Worm (Caenorhabditis elegans) whole organism, L4 larva: Measurements from ENCODE around the gene Y65A5A.2.
"Not testable (repeated sequence)": the region's sequence is repeated elsewhere in the genome, so short reads cannot be mapped to it uniquely, and the experiment has no call there.

Source experiments
- F10B5.3 ChIP-seq: sonication (generic microtip); optimal IDR thresholded peaks from 2 replicates; lab custom pipeline; 2016; ENCODE audit warnings: mild to moderate bottlenecking, missing genetic modification characterization, missing compliant biosample characterization
- F44E2.7 ChIP-seq: fragments of 200-800 bp; sonication (Bioruptor generic); IDR thresholded peaks from 2 replicates; pipeline ENCODE4 v2.1.2; 2022; ENCODE audit warnings: missing genetic modification characterization, missing compliant biosample characterization
- T20F7.1 ChIP-seq: fragments of 200-800 bp; sonication (Bioruptor generic); optimal IDR thresholded peaks from 2 replicates; lab custom pipeline; 2018; ENCODE audit warnings: mild to moderate bottlenecking, missing genetic modification characterization, missing compliant biosample characterization
- Y48G9A.11 ChIP-seq: fragments of 200-800 bp; sonication (Bioruptor generic); IDR thresholded peaks from 2 replicates; pipeline ENCODE4 v1.3.6; 2022; ENCODE audit warnings: missing genetic modification reagents, missing genetic modification characterization, missing compliant biosample characterization
- Y5F2A.4 ChIP-seq: fragments of 200-800 bp; sonication (Bioruptor generic); optimal IDR thresholded peaks from 2 replicates; lab custom pipeline; 2018; ENCODE audit warnings: mild to moderate bottlenecking, missing genetic modification characterization, missing compliant biosample characterization
- Y75B8A.6 ChIP-seq: fragments of 200-800 bp; sonication (Bioruptor generic); IDR thresholded peaks from 2 replicates; pipeline ENCODE4 v1.3.6; 2022; ENCODE audit warnings: missing genetic modification reagents, missing genetic modification characterization, missing compliant biosample characterization
- aha-1 ChIP-seq: fragments of 150-350 bp; peaks from one replicate; lab custom pipeline; 2014; ENCODE audit warnings: missing biosample characterization, missing genetic modification characterization
- ceh-20 ChIP-seq: fragments of 200-800 bp; sonication (Bioruptor generic); IDR thresholded peaks from 2 replicates; pipeline ENCODE4 v1.3.6; 2022; ENCODE audit warnings: missing genetic modification reagents, missing genetic modification characterization, missing compliant biosample characterization
- ceh-28 ChIP-seq: fragments of 150-350 bp; optimal IDR thresholded peaks from 2 replicates; lab custom pipeline; 2014; ENCODE audit warnings: missing biosample characterization, missing genetic modification reagents, missing genetic modification characterization
- ceh-32 ChIP-seq: sonication (generic microtip); optimal IDR thresholded peaks from 2 replicates; lab custom pipeline; 2016; ENCODE audit warnings: mild to moderate bottlenecking, missing genetic modification characterization, missing compliant biosample characterization; ENCODE audit not compliant: poor library complexity
- ceh-44 ChIP-seq: fragments of 200-800 bp; sonication (Bioruptor generic); IDR thresholded peaks from 2 replicates; pipeline ENCODE4 v1.3.6; 2022; ENCODE audit warnings: missing genetic modification reagents, missing genetic modification characterization, missing compliant biosample characterization
- ceh-62 ChIP-seq: sonication (generic microtip); optimal IDR thresholded peaks from 2 replicates; lab custom pipeline; 2017; ENCODE audit warnings: missing biosample characterization, missing genetic modification characterization
- daf-19 ChIP-seq: fragments of 200-800 bp; sonication (Bioruptor generic); conservative IDR thresholded peaks from 2 replicates; pipeline ENCODE4 v1.3.6; 2022; ENCODE audit warnings: missing genetic modification characterization, missing compliant biosample characterization
- daf-8 ChIP-seq: fragments of 200-800 bp; sonication (Bioruptor generic); IDR thresholded peaks from 2 replicates; pipeline ENCODE4 v1.3.6; 2022; ENCODE audit warnings: missing genetic modification characterization, missing compliant biosample characterization
- dmd-6 ChIP-seq: fragments of 200-800 bp; sonication (Bioruptor generic); IDR thresholded peaks from 2 replicates; pipeline ENCODE4 v1.3.6; 2022; ENCODE audit warnings: missing genetic modification reagents, missing genetic modification characterization, missing compliant biosample characterization
- dmd-8 ChIP-seq: fragments of 200-800 bp; sonication (Bioruptor generic); IDR thresholded peaks from 2 replicates; pipeline ENCODE4 v1.3.6; 2022; ENCODE audit warnings: missing genetic modification characterization, missing compliant biosample characterization
- hif-1 ChIP-seq, 2 experiments: sonication (generic microtip); optimal IDR thresholded peaks; 2 replicates each; lab custom pipeline; 2016 to 2017; ENCODE audit warnings: missing compliant biosample characterization in 2 of 2, missing genetic modification characterization in 2 of 2, missing genetic modification reagents in 2 of 2, missing genotype in 2 of 2, mild to moderate bottlenecking in 1 of 2
- hlh-30 ChIP-seq: sonication (generic microtip); optimal IDR thresholded peaks from 2 replicates; lab custom pipeline; 2017; ENCODE audit warnings: antibody characterized with exemption, mild to moderate bottlenecking, missing genetic modification characterization, missing compliant biosample characterization; ENCODE audit not compliant: insufficient read depth
- jun-1 ChIP-seq: fragments of 150-350 bp; optimal IDR thresholded peaks from 2 replicates; lab custom pipeline; 2014; ENCODE audit warnings: missing biosample characterization, missing genetic modification reagents, missing genetic modification characterization
- lim-7 ChIP-seq: fragments of 200-800 bp; sonication (Bioruptor generic); IDR thresholded peaks from 2 replicates; pipeline ENCODE4 v1.3.6; 2022; ENCODE audit warnings: missing genetic modification characterization, missing compliant biosample characterization
- lin-13 ChIP-seq: fragments of 150-350 bp; optimal IDR thresholded peaks from 2 replicates; lab custom pipeline; 2014; ENCODE audit warnings: missing biosample characterization, missing genetic modification reagents, missing genetic modification characterization
- lin-15B ChIP-seq: fragments of 150-350 bp; sonication (generic microtip); optimal IDR thresholded peaks from 3 replicates; lab custom pipeline; 2014; ENCODE audit warnings: missing biosample characterization, missing genetic modification characterization
- lir-3 ChIP-seq: sonication (generic microtip); optimal IDR thresholded peaks from 2 replicates; lab custom pipeline; 2016; ENCODE audit warnings: mild to moderate bottlenecking, missing genetic modification characterization, missing compliant biosample characterization
- mdt-29 ChIP-seq: fragments of 200-800 bp; sonication (Bioruptor generic); IDR thresholded peaks from 2 replicates; pipeline ENCODE4 v1.3.6; 2022; ENCODE audit warnings: missing genetic modification reagents, missing genetic modification characterization, missing compliant biosample characterization
- mes-2 ChIP-seq: sonication (generic microtip); optimal IDR thresholded peaks from 2 replicates; lab custom pipeline; 2016; ENCODE audit warnings: missing genotype, mild to moderate bottlenecking, missing genetic modification characterization, missing compliant biosample characterization; ENCODE audit not compliant: poor library complexity, severe bottlenecking
- mxl-3 ChIP-seq: fragments of 200-800 bp; sonication (Bioruptor generic); optimal IDR thresholded peaks from 2 replicates; lab custom pipeline; 2018; ENCODE audit warnings: mild to moderate bottlenecking, missing genetic modification characterization, missing compliant biosample characterization
- nhr-11 ChIP-seq: fragments of 150-350 bp; optimal IDR thresholded peaks from 2 replicates; lab custom pipeline; 2014; ENCODE audit warnings: missing biosample characterization, missing genetic modification characterization
- nhr-111 ChIP-seq: fragments of 200-800 bp; sonication (Bioruptor generic); optimal IDR thresholded peaks from 2 replicates; lab custom pipeline; 2018; ENCODE audit warnings: mild to moderate bottlenecking, missing genetic modification characterization, missing compliant biosample characterization
- rbr-2 ChIP-seq: sonication (generic microtip); optimal IDR thresholded peaks from 2 replicates; lab custom pipeline; 2016; ENCODE audit warnings: missing genotype, missing genetic modification characterization, missing compliant biosample characterization
- set-16 ChIP-seq: fragments of 200-800 bp; sonication (Bioruptor generic); IDR thresholded peaks from 2 replicates; pipeline ENCODE4 v1.3.6; 2022; ENCODE audit warnings: missing genetic modification reagents, missing genetic modification characterization, missing compliant biosample characterization
- snpc-1.2 ChIP-seq: fragments of 200-800 bp; sonication (Bioruptor generic); IDR thresholded peaks from 2 replicates; pipeline ENCODE4 v1.3.6; 2022; ENCODE audit warnings: missing genetic modification reagents, missing genetic modification characterization, missing compliant biosample characterization
- spr-1 ChIP-seq: sonication (generic microtip); optimal IDR thresholded peaks from 2 replicates; lab custom pipeline; 2016; ENCODE audit warnings: mild to moderate bottlenecking, missing genetic modification characterization, missing compliant biosample characterization
- spr-3 ChIP-seq: fragments of 200-800 bp; sonication (Bioruptor generic); optimal IDR thresholded peaks from 2 replicates; lab custom pipeline; 2018; ENCODE audit warnings: mild to moderate bottlenecking, missing genetic modification characterization, missing compliant biosample characterization
- tag-97 ChIP-seq: fragments of 200-800 bp; sonication (Bioruptor generic); IDR thresholded peaks from 2 replicates; pipeline ENCODE4 v1.3.6; 2022; ENCODE audit warnings: missing genetic modification characterization, missing compliant biosample characterization
- tra-1 ChIP-seq: fragments of 200-800 bp; sonication (Bioruptor generic); IDR thresholded peaks from 2 replicates; pipeline ENCODE4 v1.3.6; 2022; ENCODE audit warnings: missing genetic modification reagents, missing genetic modification characterization, missing compliant biosample characterization
- unc-62 ChIP-seq, 3 experiments: fragments of 150-350 bp in 1 of 3; sonication (generic microtip); optimal IDR thresholded peaks in 2 of 3; peaks in 1 of 3; 1 replicate in 1 of 3; 2 replicates in 2 of 3; lab custom pipeline; 2014 to 2017; ENCODE audit warnings: missing biosample characterization in 3 of 3, missing genetic modification characterization in 3 of 3, missing genetic modification reagents in 3 of 3, missing genotype in 1 of 3
- vab-7 ChIP-seq: fragments of 200-800 bp; sonication (Bioruptor generic); IDR thresholded peaks from 2 replicates; pipeline ENCODE4 v1.3.6; 2022; ENCODE audit warnings: missing genetic modification reagents, missing genetic modification characterization, missing compliant biosample characterization
- zfp-2 ChIP-seq: sonication (generic microtip); optimal IDR thresholded peaks from 2 replicates; lab custom pipeline; 2016; ENCODE audit warnings: mild to moderate bottlenecking, missing genetic modification characterization, missing compliant biosample characterization

Gene Y65A5A.2

DNA sequence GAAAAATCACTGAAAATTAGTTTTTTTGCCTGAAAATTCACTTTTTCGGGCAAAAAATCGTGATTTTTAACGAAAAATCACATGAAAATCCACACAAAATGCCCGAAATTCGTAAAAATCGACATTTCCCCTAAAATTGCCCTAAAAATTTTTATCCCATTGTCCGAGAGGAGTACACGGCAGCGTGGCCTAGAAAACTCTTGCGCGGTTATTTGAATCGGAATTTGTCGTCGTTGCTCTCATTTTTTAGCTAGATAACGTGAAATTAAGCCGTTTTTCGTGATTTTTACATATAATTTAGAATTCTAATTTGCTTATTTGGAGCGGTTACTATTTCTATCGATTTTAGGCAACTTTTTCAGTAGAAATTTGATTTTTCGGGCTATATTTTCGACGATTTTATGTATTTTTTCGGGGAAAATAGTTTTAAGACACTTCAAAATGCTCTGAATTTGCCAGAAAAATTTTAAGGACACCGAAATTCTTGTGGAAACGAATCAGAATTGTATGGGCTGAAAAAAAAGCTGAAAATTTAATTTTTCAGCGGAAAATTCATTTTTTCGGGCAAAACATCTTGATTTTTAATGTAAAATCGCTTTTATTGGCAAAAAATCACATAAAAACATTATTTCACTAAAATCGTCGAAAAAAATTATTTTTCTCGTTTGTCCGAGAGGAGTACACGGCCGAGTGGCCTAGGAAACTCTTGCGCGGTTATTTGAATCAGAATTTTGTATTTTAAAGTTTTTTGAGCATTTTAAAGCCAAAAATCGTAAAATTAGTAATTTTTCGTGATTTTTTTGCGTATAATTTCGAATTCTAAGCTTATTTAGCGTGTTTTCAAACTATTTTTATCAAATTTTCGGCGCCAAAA, 3.5 kb downstream of the Y65A5A.2 start (continued):
- no peak for TF ChIP-seq daf-8 (GFP tag; lab: Robert Waterston, UW)
- TF ChIP-seq lin-13 (GFP tag; lab: Kevin White, UChicago) = peak; percentile 1
- no peak for TF ChIP-seq ceh-62 (tag; lab: Kevin White, UChicago)
- no peak for TF ChIP-seq ceh-28
- TF ChIP-seq F10B5.3 (tag; lab: Kevin White, UChicago) = peak; percentile 45
- peak; percentile 11 for TF ChIP-seq rbr-2 (tag; lab: Kevin White, UChicago)
- no peak for TF ChIP-seq T20F7.1
- TF ChIP-seq vab-7 (GFP tag; lab: Robert Waterston, UW) = peak; percentile 24; the same call in 1 of the 2 replicates
- TF ChIP-seq F44E2.7 (GFP tag; lab: Robert Waterston, UW) = no peak
- TF ChIP-seq nhr-11 (tag; lab: Kevin White, UChicago) = no peak
- TF ChIP-seq dmd-8 (GFP tag; lab: Robert Waterston, UW) = no peak
- TF ChIP-seq Y48G9A.11 (GFP tag; lab: Robert Waterston, UW) = peak; percentile 85
- TF ChIP-seq Y75B8A.6 (GFP tag; lab: Robert Waterston, UW) = no peak
- no peak for TF ChIP-seq jun-1
- TF ChIP-seq ceh-32 = no peak
- TF ChIP-seq mdt-29 = peak; percentile 65; the same call in 1 of the 2 replicates
- TF ChIP-seq spr-3 (GFP tag; lab: Kevin White, UChicago) = peak; percentile 8
- TF ChIP-seq dmd-6 (GFP tag; lab: Robert Waterston, UW) = peak; percentile 69
- no peak for TF ChIP-seq set-16 (GFP tag; lab: Robert Waterston, UW)
- TF ChIP-seq tra-1 (GFP tag; lab: Robert Waterston, UW) = peak; percentile 78
- no peak for TF ChIP-seq daf-19 (GFP tag; lab: Robert Waterston, UW)
- TF ChIP-seq lin-15B (tag; lab: Kevin White, UChicago) = no peak
- peak; percentile 62 for TF ChIP-seq ceh-20 (GFP tag; lab: Robert Waterston, UW)
- TF ChIP-seq tag-97 (GFP tag; lab: Robert Waterston, UW) = 0 out of 2 replicates have a peak, but pooled peaks have one; percentile 63

DNA sequence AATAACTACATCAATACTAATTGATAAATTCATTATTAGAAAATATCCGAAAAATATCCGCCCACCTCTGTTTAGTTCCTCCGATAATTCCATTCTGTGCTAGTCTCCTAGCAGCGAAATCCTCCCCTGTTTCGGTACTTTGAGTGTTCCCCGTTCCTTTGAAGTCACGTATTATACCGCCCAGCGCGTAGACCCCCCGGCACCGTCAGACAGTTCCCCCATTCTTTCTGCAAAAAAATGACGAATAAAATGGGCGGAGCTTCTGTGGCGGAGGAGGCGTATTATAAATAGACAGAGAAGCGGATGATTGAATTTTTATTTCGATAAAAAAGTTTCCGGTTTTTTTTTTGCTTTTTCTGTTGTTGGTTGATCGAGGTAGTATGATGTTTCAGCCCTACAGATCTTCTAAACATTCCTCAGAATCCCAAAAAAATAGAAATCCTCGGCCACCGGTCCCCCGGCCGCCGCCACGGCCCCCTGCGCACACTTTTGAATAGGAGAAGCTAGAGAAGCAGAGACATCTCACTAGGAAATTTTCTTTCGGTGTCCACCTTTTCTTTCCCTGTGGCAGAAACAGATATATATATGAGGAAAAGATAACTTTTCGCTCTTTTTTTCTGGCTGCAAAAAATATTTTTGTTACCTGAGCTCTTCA, 10.2 kb downstream of the Y65A5A.2 start:
- peak; percentile 22 for TF ChIP-seq aha-1 (tag; lab: Kevin White, UChicago)
- peak in 1 of 2 experiments; percentile 94 for TF ChIP-seq hif-1 (tag; optimal IDR thresholded peaks at IDR 0.05; lab: Kevin White, UChicago)
- peak; percentile 67 for TF ChIP-seq mes-2 (tag; lab: Kevin White, UChicago)
- TF ChIP-seq unc-62 (GFP tag; optimal IDR thresholded peaks at IDR 0.05 in 1 of 2; lab: Kevin White, UChicago) = no peak
- no peak for TF ChIP-seq unc-62 (tag; optimal IDR thresholded peaks at IDR 0.05; lab: Kevin White, UChicago)

DNA sequence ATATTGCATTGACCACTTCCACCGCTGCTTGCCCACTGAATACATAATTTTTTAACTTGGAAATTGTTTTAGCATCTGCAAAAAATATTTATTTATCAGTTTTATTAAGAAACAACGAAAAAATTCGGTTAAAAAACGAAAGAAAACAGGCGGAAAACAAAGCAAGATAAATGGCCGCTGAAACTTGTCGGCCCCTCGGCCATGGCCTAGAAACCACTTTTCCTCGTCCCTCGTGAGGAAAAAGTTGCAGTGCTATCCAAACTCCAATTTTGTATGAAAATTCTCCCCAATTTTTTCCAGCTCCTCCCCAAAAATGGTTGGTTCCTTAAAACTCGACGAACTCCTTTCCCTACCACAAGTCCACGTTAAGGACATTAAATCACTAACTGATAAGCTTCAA, 12.5 kb downstream of the Y65A5A.2 start, which contains the start of gene Y10G11A.1:
Gene Y10G11A.1 (plus strand): TSS at position 301 of the 400 bp plus-strand sequence.
- TF ChIP-seq Y5F2A.4 (GFP tag; lab: Kevin White, UChicago); spr-1 (tag; lab: Kevin White, UChicago); daf-8 (GFP tag; lab: Robert Waterston, UW): not testable (repeated sequence)

DNA sequence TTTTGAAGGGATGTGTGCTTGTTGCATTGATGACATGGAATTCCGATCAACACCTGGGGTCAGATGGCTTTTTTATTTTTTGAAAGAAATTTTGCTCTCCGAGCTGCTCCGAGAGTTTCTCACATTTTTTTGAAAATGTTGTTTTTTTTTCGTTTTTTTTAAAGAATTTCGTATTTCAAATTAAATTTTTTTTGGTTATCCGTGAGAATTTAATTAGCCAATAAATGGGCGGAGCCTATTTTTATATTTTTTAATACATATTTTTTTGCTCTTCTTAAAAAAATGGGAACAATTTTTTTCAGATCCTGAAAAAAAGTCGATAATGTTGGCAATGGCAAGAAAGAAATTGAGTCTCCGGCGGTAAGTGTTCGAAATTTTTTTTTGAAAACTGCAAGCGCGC, 20.1 kb downstream of the Y65A5A.2 start, which contains the start of gene dlc-3:
Gene dlc-3 (plus strand): TSS at position 301 of the 400 bp plus-strand sequence.
- TF ChIP-seq snpc-1.2 (no peak), lim-7 (GFP tag; lab: Robert Waterston, UW) (no peak), nhr-111 (GFP tag; lab: Kevin White, UChicago) (no peak), ceh-44 (GFP tag; lab: Robert Waterston, UW) (no peak), hlh-30 (tag; lab: Kevin White, UChicago) (no peak), lir-3 (no peak), spr-3 (GFP tag; lab: Kevin White, UChicago) (no peak), zfp-2 (tag; lab: Kevin White, UChicago) (no peak), mxl-3 (GFP tag; lab: Kevin White, UChicago) (no peak), Y75B8A.6 (GFP tag; lab: Robert Waterston, UW) (no peak), dmd-6 (GFP tag; lab: Robert Waterston, UW) (no peak), F44E2.7 (GFP tag; lab: Robert Waterston, UW) (no peak), F10B5.3 (tag; lab: Kevin White, UChicago) (no peak)
